Worm (Caenorhabditis elegans) whole organism, L3 larva: ENCODE results near the gene ZK287.9.
A peak's percentile ranks its signal among the peaks of the same experiment; 100 is the strongest.

Experiments used
- ZK546.5 ChIP-seq: sonication (generic microtip); optimal IDR thresholded peaks from 2 replicates; lab custom pipeline; 2017; ENCODE audit warnings: missing biosample characterization, missing genetic modification characterization
- aly-2 ChIP-seq: fragments of 150-350 bp; optimal IDR thresholded peaks from 2 replicates; lab custom pipeline; 2014; ENCODE audit warnings: missing biosample characterization, missing genetic modification characterization
- ceh-28 ChIP-seq: fragments of 150-350 bp; optimal IDR thresholded peaks from 2 replicates; lab custom pipeline; 2014; ENCODE audit warnings: missing biosample characterization, missing genetic modification reagents, missing genetic modification characterization
- ceh-82 ChIP-seq: fragments of 150-350 bp; optimal IDR thresholded peaks from 2 replicates; lab custom pipeline; 2014; ENCODE audit warnings: missing biosample characterization, missing genetic modification characterization
- ceh-9 ChIP-seq: sonication (generic microtip); optimal IDR thresholded peaks from 2 replicates; lab custom pipeline; 2018; ENCODE audit warnings: missing biosample characterization, missing genetic modification characterization
- egl-27 ChIP-seq: sonication (generic microtip); optimal IDR thresholded peaks from 4 replicates; lab custom pipeline; 2017; ENCODE audit warnings: missing biosample characterization, missing genetic modification reagents, missing genetic modification characterization
- egl-5 ChIP-seq: fragments of 150-350 bp; optimal IDR thresholded peaks from 2 replicates; lab custom pipeline; 2017; ENCODE audit warnings: missing biosample characterization, missing genetic modification reagents, missing genetic modification characterization, inconsistent platforms
- elt-1 ChIP-seq: fragments of 150-350 bp; optimal IDR thresholded peaks from 2 replicates; lab custom pipeline; 2014; ENCODE audit warnings: missing biosample characterization, missing genetic modification characterization
- elt-2 ChIP-seq: sonication (generic microtip); optimal IDR thresholded peaks from 2 replicates; lab custom pipeline; 2016; ENCODE audit warnings: missing genetic modification reagents, mild to moderate bottlenecking, missing genetic modification characterization, missing compliant biosample characterization
- hmg-11 ChIP-seq: sonication (generic microtip); optimal IDR thresholded peaks from 2 replicates; lab custom pipeline; 2016; ENCODE audit warnings: missing genetic modification characterization, missing compliant biosample characterization
- jun-1 ChIP-seq: fragments of 150-350 bp; optimal IDR thresholded peaks from 2 replicates; lab custom pipeline; 2014; ENCODE audit warnings: missing biosample characterization, missing genetic modification reagents, missing genetic modification characterization
- lin-15B ChIP-seq: fragments of 150-350 bp; optimal IDR thresholded peaks from 2 replicates; lab custom pipeline; 2014; ENCODE audit warnings: missing biosample characterization, missing genetic modification characterization
- lin-39 ChIP-seq: fragments of 150-350 bp; optimal IDR thresholded peaks from 2 replicates; lab custom pipeline; 2018; ENCODE audit warnings: missing biosample characterization, missing genetic modification reagents, missing genetic modification characterization
- lsy-12 ChIP-seq: sonication (generic microtip); optimal IDR thresholded peaks from 2 replicates; lab custom pipeline; 2016; ENCODE audit warnings: mild to moderate bottlenecking, missing genetic modification characterization, missing compliant biosample characterization
- mdl-1 ChIP-seq: fragments of 150-350 bp; optimal IDR thresholded peaks from 2 replicates; lab custom pipeline; 2014; ENCODE audit warnings: missing biosample characterization, missing genetic modification characterization
- mml-1 ChIP-seq: fragments of 150-350 bp; sonication (generic microtip); optimal IDR thresholded peaks from 3 replicates; lab custom pipeline; 2014; ENCODE audit warnings: missing biosample characterization, missing genetic modification characterization
- nhr-11 ChIP-seq: fragments of 150-350 bp; optimal IDR thresholded peaks from 2 replicates; lab custom pipeline; 2014; ENCODE audit warnings: missing biosample characterization, missing genetic modification characterization
- nhr-12 ChIP-seq: fragments of 150-350 bp; optimal IDR thresholded peaks from 2 replicates; lab custom pipeline; 2014; ENCODE audit warnings: missing biosample characterization, missing genetic modification characterization
- nhr-28 ChIP-seq: fragments of 150-350 bp; optimal IDR thresholded peaks from 2 replicates; lab custom pipeline; 2014; ENCODE audit warnings: missing biosample characterization, missing genetic modification characterization
- nhr-43 ChIP-seq: sonication (generic microtip); optimal IDR thresholded peaks from 2 replicates; lab custom pipeline; 2016; ENCODE audit warnings: mild to moderate bottlenecking, missing genetic modification characterization, missing compliant biosample characterization; ENCODE audit not compliant: poor library complexity, severe bottlenecking
- nhr-67 ChIP-seq: fragments of 150-350 bp; optimal IDR thresholded peaks from 2 replicates; lab custom pipeline; 2014; ENCODE audit warnings: missing biosample characterization, missing genetic modification characterization
- nhr-76 ChIP-seq: fragments of 150-350 bp; sonication (generic microtip); optimal IDR thresholded peaks from 5 replicates; lab custom pipeline; 2014; ENCODE audit warnings: missing biosample characterization, missing genetic modification characterization
- nhr-77 ChIP-seq: fragments of 150-350 bp; optimal IDR thresholded peaks from 2 replicates; lab custom pipeline; 2014; ENCODE audit warnings: missing biosample characterization, missing genetic modification characterization
- pha-4 ChIP-seq: fragments of 150-350 bp; optimal IDR thresholded peaks from 2 replicates; lab custom pipeline; 2014; ENCODE audit warnings: missing biosample characterization, missing genetic modification reagents, missing genetic modification characterization
- pqm-1 ChIP-seq: fragments of 150-350 bp; optimal IDR thresholded peaks from 2 replicates; lab custom pipeline; 2017; ENCODE audit warnings: missing biosample characterization, missing genetic modification characterization, inconsistent platforms
- snpc-4 ChIP-seq: fragments of 150-350 bp; optimal IDR thresholded peaks from 2 replicates; lab custom pipeline; 2014; ENCODE audit warnings: missing biosample characterization, missing genetic modification characterization
- tbx-2 ChIP-seq: sonication (generic microtip); optimal IDR thresholded peaks from 2 replicates; lab custom pipeline; 2016; ENCODE audit warnings: mild to moderate bottlenecking, missing genetic modification characterization, missing compliant biosample characterization
- unc-39 ChIP-seq: sonication (generic microtip); optimal IDR thresholded peaks from 4 replicates; lab custom pipeline; 2017; ENCODE audit warnings: missing biosample characterization, missing genetic modification characterization
- unc-62 ChIP-seq: fragments of 150-350 bp; sonication (generic microtip); optimal IDR thresholded peaks from 4 replicates; lab custom pipeline; 2014; ENCODE audit warnings: missing biosample characterization, missing genetic modification reagents, missing genetic modification characterization
- zag-1 ChIP-seq: fragments of 150-350 bp; optimal IDR thresholded peaks from 2 replicates; lab custom pipeline; 2014; ENCODE audit warnings: missing biosample characterization, missing genetic modification characterization
- ztf-11 ChIP-seq: fragments of 150-350 bp; optimal IDR thresholded peaks from 2 replicates; lab custom pipeline; 2014; ENCODE audit warnings: missing biosample characterization, missing genetic modification characterization
- ztf-4 ChIP-seq: fragments of 150-350 bp; optimal IDR thresholded peaks from 2 replicates; lab custom pipeline; 2014; ENCODE audit warnings: missing biosample characterization, missing genetic modification characterization

ZK287.9 gene

ce11 chrV:9706592-9706991, 27.4 kb downstream of the ZK287.9 start:
- TF ChIP-seq unc-39 (tag; lab: Kevin White, UChicago) (no peak), nhr-11 (no peak), lsy-12 (tag; lab: Kevin White, UChicago) (no peak), mdl-1 (no peak), snpc-4 (no peak), egl-5 (tag; lab: Kevin White, UChicago) (no peak), ceh-9 (no peak), nhr-77 (tag; lab: Kevin White, UChicago) (no peak), zag-1 (tag; lab: Kevin White, UChicago) (no peak), lin-15B (tag; lab: Kevin White, UChicago) (no peak), egl-27 (tag; lab: Kevin White, UChicago) (no peak)

- TF ChIP-seq egl-5 (tag; lab: Kevin White, UChicago) (no peak), pqm-1 (tag; lab: Kevin White, UChicago) (peak; percentile 19), elt-1 (no peak), nhr-76 (tag; lab: Kevin White, UChicago) (no peak), elt-2 (peak; percentile 32), unc-39 (tag; lab: Kevin White, UChicago) (no peak), pha-4 (tag; lab: Kevin White, UChicago) (peak; percentile 61), mdl-1 (no peak), ceh-28 (tag; lab: Kevin White, UChicago) (no peak), nhr-43 (tag; lab: Kevin White, UChicago) (no peak), mml-1 (tag; lab: Kevin White, UChicago) (no peak), ceh-9 (no peak)
These were observed 30.6 kb downstream of the ZK287.9 start, which contains the start of gene tag-120 for ce11 chrV:9709747-9710146. tag-120 (minus strand) TSS chrV:9709814.

DNA sequence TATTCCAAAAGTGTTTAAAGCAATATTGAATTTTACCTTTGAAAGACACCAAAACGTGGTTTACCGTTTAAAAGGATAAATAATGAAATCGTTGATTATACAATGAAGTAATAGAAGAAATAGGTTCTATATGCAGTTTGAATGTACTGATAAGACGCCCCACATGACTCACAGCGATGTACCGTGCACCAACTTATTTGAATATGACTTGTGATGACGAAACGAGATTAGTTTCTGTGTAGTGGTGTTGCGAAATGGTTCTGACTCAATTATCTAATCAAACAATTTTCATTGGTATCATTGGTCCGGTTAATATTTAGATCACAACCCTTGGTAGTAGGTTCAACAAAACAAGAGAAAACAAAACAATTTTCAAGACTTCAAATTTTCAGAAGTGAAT, 32.0 kb downstream of the ZK287.9 start:
- TF ChIP-seq pha-4 (tag; lab: Kevin White, UChicago), result peak; percentile 15
- TF ChIP-seq unc-62, result no peak
- no peak for TF ChIP-seq egl-27 (tag; lab: Kevin White, UChicago)
- TF ChIP-seq nhr-43 (tag; lab: Kevin White, UChicago), result no peak
- TF ChIP-seq ZK546.5, result no peak
- peak; percentile 79 for TF ChIP-seq pqm-1 (tag; lab: Kevin White, UChicago)
- peak; percentile 71 for TF ChIP-seq elt-2
- no peak for TF ChIP-seq nhr-67 (tag; lab: Kevin White, UChicago)
- no peak for TF ChIP-seq lin-39 (tag; lab: Kevin White, UChicago)
- no peak for TF ChIP-seq elt-1
- TF ChIP-seq, all 47 proteins: peak for 3

DNA sequence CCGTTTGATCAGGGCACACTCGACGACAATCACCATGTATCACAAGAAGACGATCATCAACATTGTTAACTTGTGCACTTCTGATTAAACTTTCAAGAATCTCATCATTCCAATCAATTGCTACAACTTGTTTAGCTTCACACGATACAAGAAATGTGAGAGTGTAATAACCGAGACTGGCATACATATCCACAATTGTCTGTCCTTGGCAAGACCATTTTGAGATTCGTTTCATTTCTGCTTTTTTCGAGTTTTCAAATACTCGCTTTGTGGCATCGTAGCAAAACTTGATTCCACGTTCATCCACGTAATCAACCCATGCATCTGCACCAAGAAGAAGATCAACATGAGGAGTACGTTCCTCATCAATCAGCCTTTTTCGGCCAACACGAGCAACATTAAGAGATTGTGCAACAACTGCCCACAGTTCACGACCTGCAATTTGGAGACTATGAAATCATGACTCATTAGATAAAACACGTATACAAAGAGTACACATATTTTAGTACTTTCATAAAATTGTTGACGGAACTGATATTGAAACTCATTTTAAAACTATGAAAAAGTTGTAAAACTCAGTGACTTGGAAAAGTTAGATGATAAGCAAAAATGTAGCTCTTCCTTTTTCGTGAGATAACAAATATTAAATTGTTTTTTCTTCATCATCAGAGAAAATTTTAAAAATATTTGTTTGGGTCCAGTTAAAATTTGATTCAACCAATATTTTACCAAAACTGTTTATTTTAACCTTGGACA, 33.4 kb downstream of the ZK287.9 start:
- no peak for TF ChIP-seq ztf-4 (tag; lab: Kevin White, UChicago)
- peak; percentile 59 for TF ChIP-seq elt-2
- TF ChIP-seq pqm-1 (tag; lab: Kevin White, UChicago), result peak; percentile 32
- peak; percentile 39 for TF ChIP-seq jun-1

- TF ChIP-seq mml-1 (tag; lab: Kevin White, UChicago) (no peak), ceh-28 (tag; lab: Kevin White, UChicago) (no peak), lsy-12 (tag; lab: Kevin White, UChicago) (no peak), snpc-4 (no peak), nhr-67 (tag; lab: Kevin White, UChicago) (no peak), elt-2 (no peak), nhr-77 (tag; lab: Kevin White, UChicago) (no peak), ceh-82 (tag; lab: Kevin White, UChicago) (no peak), jun-1 (no peak), ceh-9 (no peak), hmg-11 (tag; lab: Kevin White, UChicago) (no peak), ztf-11 (no peak), pha-4 (tag; lab: Kevin White, UChicago) (no peak), nhr-12 (tag; lab: Kevin White, UChicago) (no peak), ztf-4 (tag; lab: Kevin White, UChicago) (no peak), tbx-2 (no peak)
These were observed 34.4 kb downstream of the ZK287.9 start, which contains the start of gene F40F9.10 for ce11 chrV:9713532-9713931. F40F9.10 (minus strand) TSS chrV:9713632.

ce11 chrV:9714909-9715308, 35.8 kb downstream of the ZK287.9 start, which contains the start of gene F40F9.3:
F40F9.3 (plus strand) TSS chrV:9715209.
- TF ChIP-seq aly-2 (no peak), pqm-1 (tag; lab: Kevin White, UChicago) (no peak), nhr-77 (tag; lab: Kevin White, UChicago) (no peak), ztf-11 (no peak), nhr-28 (tag; lab: Kevin White, UChicago) (no peak)
